Worm (Caenorhabditis elegans) whole organism, late embryonic: ENCODE measurements around the gene Y7A5A.9.

Experiments used
- K02D7.2 ChIP-seq: sonication (generic microtip); optimal IDR thresholded peaks from 2 replicates; lab custom pipeline; 2017; ENCODE audit warnings: mild to moderate bottlenecking, missing genetic modification characterization, missing compliant biosample characterization
- ceh-2 ChIP-seq: sonication (generic microtip); optimal IDR thresholded peaks from 2 replicates; lab custom pipeline; 2016; ENCODE audit warnings: missing genotype, missing genetic modification characterization, missing compliant biosample characterization
- ceh-45 ChIP-seq: fragments of 200-800 bp; sonication (Bioruptor generic); IDR thresholded peaks from 2 replicates; pipeline ENCODE4 v1.3.6; 2022; ENCODE audit warnings: missing genetic modification reagents, missing genetic modification characterization, missing compliant biosample characterization
- ceh-9 ChIP-seq: sonication (generic microtip); optimal IDR thresholded peaks from 2 replicates; lab custom pipeline; 2016; ENCODE audit warnings: mild to moderate bottlenecking, missing genetic modification characterization, inconsistent platforms, missing compliant biosample characterization
- lim-6 ChIP-seq: sonication (generic microtip); optimal IDR thresholded peaks from 2 replicates; lab custom pipeline; 2016; ENCODE audit warnings: missing genetic modification characterization, missing compliant biosample characterization
- pax-1 ChIP-seq: fragments of 150-350 bp; optimal IDR thresholded peaks from 2 replicates; lab custom pipeline; 2014; ENCODE audit warnings: missing biosample characterization, missing genetic modification characterization
- pha-4 ChIP-seq: fragments of 150-350 bp; optimal IDR thresholded peaks from 2 replicates; lab custom pipeline; 2018; ENCODE audit warnings: missing biosample characterization, missing genetic modification reagents, missing genetic modification characterization
- rnt-1 ChIP-seq: sonication (generic microtip); optimal IDR thresholded peaks from 2 replicates; lab custom pipeline; 2016; ENCODE audit warnings: missing genetic modification characterization, missing compliant biosample characterization
- sox-4 ChIP-seq: sonication (generic microtip); optimal IDR thresholded peaks from 2 replicates; lab custom pipeline; 2017; ENCODE audit warnings: mild to moderate bottlenecking, missing genetic modification characterization, inconsistent platforms, missing compliant biosample characterization

DNA sequence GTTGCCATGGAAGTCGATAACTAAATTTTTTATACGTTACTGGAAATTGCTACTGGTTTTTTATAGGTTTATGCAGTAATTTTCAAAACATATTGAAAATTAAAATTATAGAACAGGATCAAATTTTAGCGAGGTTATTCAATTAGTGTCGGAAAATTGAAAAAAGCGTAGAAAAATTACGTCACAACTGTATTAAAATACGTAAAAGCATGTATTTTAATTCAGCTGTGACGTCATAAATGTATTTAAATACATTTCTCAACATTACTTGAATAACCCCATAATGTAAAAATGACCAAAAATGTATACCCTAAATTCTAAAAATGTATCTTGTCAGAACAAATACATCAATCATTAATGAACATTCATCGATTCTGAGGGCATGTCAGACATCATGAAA, 21.9 kb downstream of the Y7A5A.9 start:
- TF ChIP-seq ceh-9 (tag; lab: Kevin White, UChicago) (no peak), sox-4 (tag; lab: Kevin White, UChicago) (no peak), ceh-45 (GFP tag; lab: Robert Waterston, UW) (no peak), pax-1 (no peak), K02D7.2 (tag; lab: Kevin White, UChicago) (no peak), ceh-2 (no peak), rnt-1 (tag; lab: Kevin White, UChicago) (no peak), pha-4 (tag; lab: Kevin White, UChicago) (no peak), lim-6 (tag; lab: Kevin White, UChicago) (no peak)
